Fruit fly (Drosophila melanogaster): ENCODE data around the gene Set8.

The Set8 gene

DNA sequence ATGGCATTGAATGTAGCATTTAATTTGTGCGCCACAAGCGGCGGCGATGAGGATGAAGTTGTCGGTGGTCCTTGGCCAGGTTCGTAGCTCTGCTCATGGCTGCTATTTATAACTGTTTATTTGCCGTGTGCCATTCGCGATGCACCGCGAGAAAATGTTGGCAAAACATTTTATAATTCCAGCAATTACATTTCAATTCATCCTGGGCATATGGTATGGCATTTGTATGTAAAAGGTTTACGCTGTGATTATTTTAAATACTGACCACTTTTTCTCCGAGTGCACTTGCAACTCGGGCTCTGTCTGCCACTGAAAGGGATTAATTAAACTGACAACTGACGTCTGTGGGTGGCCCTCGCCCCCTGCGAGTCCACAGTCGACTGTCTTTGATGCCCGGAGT is 40.8 kb downstream of the Set8 start (continued):
- TF ChIP-seq CG11398 (GFP tag; optimal IDR thresholded peaks at IDR 0.05) (no peak), Mrtf (GFP tag; IDR thresholded peaks at IDR 0.05) (peak; percentile 47; the same call in 1 of the 3 replicates), zf30C (GFP tag; optimal IDR thresholded peaks at IDR 0.05) (no peak), wor (GFP tag; IDR thresholded peaks at IDR 0.05) (no peak), insv (GFP tag; optimal IDR thresholded peaks at IDR 0.05) (no peak), Ssrp (tag; optimal IDR thresholded peaks at IDR 0.05) (no peak), CG11247 (GFP tag; IDR thresholded peaks at IDR 0.05) (no peak), slou (GFP tag; optimal IDR thresholded peaks at IDR 0.05) (no peak), CG7271 (tag; optimal IDR thresholded peaks at IDR 0.05) (no peak), CG3726 (GFP tag; IDR thresholded peaks at IDR 0.05) (0 out of 3 replicates have a peak, but pooled peaks have one; percentile 40), Hsf (GFP tag; optimal IDR thresholded peaks at IDR 0.05) (no peak), Bteb2 (GFP tag; optimal IDR thresholded peaks at IDR 0.05) (no peak), CG8089 (GFP tag; optimal IDR thresholded peaks at IDR 0.05) (no peak), CG12219 (GFP tag; optimal IDR thresholded peaks at IDR 0.05) (no peak), Dip2 (GFP tag; IDR thresholded peaks at IDR 0.05) (no peak), Atf-2 (GFP tag; optimal IDR thresholded peaks at IDR 0.05) (no peak), HmgD (GFP tag; optimal IDR thresholded peaks at IDR 0.05) (no peak), corto (GFP tag; optimal IDR thresholded peaks at IDR 0.05) (no peak), Gug (GFP tag; IDR thresholded peaks at IDR 0.05) (peak; percentile 4; the same call in 1 of the 4 replicates), CG4707 (GFP tag; optimal IDR thresholded peaks at IDR 0.05) (no peak), Dek (tag; optimal IDR thresholded peaks at IDR 0.05) (no peak), CG2889 (GFP tag; IDR thresholded peaks at IDR 0.05) (0 out of 3 replicates have a peak, but pooled peaks have one; percentile 6), HLH54F (GFP tag; optimal IDR thresholded peaks at IDR 0.05) (no peak), CG12659 (GFP tag; optimal IDR thresholded peaks at IDR 0.05) (no peak), Mad (GFP tag; optimal IDR thresholded peaks at IDR 0.05) (no peak), en (GFP tag; optimal IDR thresholded peaks at IDR 0.05) (no peak), CG8924 (tag; optimal IDR thresholded peaks at IDR 0.05) (no peak), CG7556 (GFP tag; optimal IDR thresholded peaks at IDR 0.05) (peak; percentile 21), CG8765 (GFP tag; IDR thresholded peaks at IDR 0.05) (no peak), CG3995 (GFP tag; optimal IDR thresholded peaks at IDR 0.05) (no peak), Hr51 (GFP tag; optimal IDR thresholded peaks at IDR 0.05) (peak in 1 of 2 experiments; percentile 41), Xrp1 (GFP tag; IDR thresholded peaks at IDR 0.05) (peak; percentile 57; the same call in 1 of the 2 replicates), chif (GFP tag; optimal IDR thresholded peaks at IDR 0.05) (peak; percentile 14 to 30), CG2875 (GFP tag; optimal IDR thresholded peaks at IDR 0.05) (no peak), ken (GFP tag; IDR thresholded peaks at IDR 0.05) (0 out of 3 replicates have a peak, but pooled peaks have one; percentile 42), CG15011 (GFP tag; optimal IDR thresholded peaks at IDR 0.05) (no peak), CG17385 (GFP tag; optimal IDR thresholded peaks at IDR 0.05) (no peak), CG12071 (GFP tag; optimal IDR thresholded peaks at IDR 0.05) (peak; percentile 17), CG7928 (GFP tag; optimal IDR thresholded peaks at IDR 0.05) (no peak), CG2120 (GFP tag; optimal IDR thresholded peaks at IDR 0.05) (peak; percentile 62), MTF-1 (GFP tag; optimal IDR thresholded peaks at IDR 0.05; ENCODE audit: borderline replicate concordance) (no peak), dimm (GFP tag; IDR thresholded peaks at IDR 0.05) (peak; percentile 27; the same call in 1 of the 2 replicates), CG11560 (tag; IDR thresholded peaks at IDR 0.05) (no peak), ap (GFP tag; IDR thresholded peaks at IDR 0.05) (no peak), oc (tag; optimal IDR thresholded peaks at IDR 0.05) (no peak), sqz (GFP tag; optimal IDR thresholded peaks at IDR 0.05) (no peak), CG1832 (GFP tag; optimal IDR thresholded peaks at IDR 0.05) (no peak), pnt (GFP tag; optimal IDR thresholded peaks at IDR 0.05) (peak; percentile 29), CG11723 (GFP tag; optimal IDR thresholded peaks at IDR 0.05) (no peak), CG12942 (GFP tag; optimal IDR thresholded peaks at IDR 0.05) (no peak), CG13123 (GFP tag; optimal IDR thresholded peaks at IDR 0.05) (no peak)

Data from whole organism, embryonic.